Worm (Caenorhabditis elegans): ENCODE results near the gene tag-342.
A peak's percentile ranks its signal among the peaks of the same experiment; 100 is the strongest.

The tag-342 gene

ce11 chrIII:9462785-9463467 lies 5.0 kb upstream of the tag-342 start:
- TF ChIP-seq T22C8.4 (GFP tag; IDR thresholded peaks at IDR 0.05) (no peak), med-1 (GFP tag; optimal IDR thresholded peaks at IDR 0.05; ENCODE audit: insufficient read depth) (peak; percentile 5), tab-1 (GFP tag; IDR thresholded peaks at IDR 0.05) (no peak), ztf-23 (GFP tag; IDR thresholded peaks at IDR 0.05) (no peak), cog-1 (tag; optimal IDR thresholded peaks at IDR 0.05) (no peak), ref-1 (GFP tag; conservative IDR thresholded peaks at IDR 0.05) (no peak)

ce11 chrIII:9465424-9465823 lies 2.5 kb upstream of the tag-342 start, which contains the start of gene B0464.9:
Gene B0464.9, plus strand, starts transcription at chrIII:9465767.
- TF ChIP-seq ztf-23 (GFP tag; IDR thresholded peaks at IDR 0.05) (peak; percentile 43; the same call in 1 of the 2 replicates), ref-1 (GFP tag; conservative IDR thresholded peaks at IDR 0.05) (no peak), cog-1 (tag; optimal IDR thresholded peaks at IDR 0.05) (no peak), tab-1 (GFP tag; IDR thresholded peaks at IDR 0.05) (no peak), T22C8.4 (GFP tag; IDR thresholded peaks at IDR 0.05) (peak; percentile 6; the same call in 1 of the 2 replicates), ztf-29 (GFP tag; IDR thresholded peaks at IDR 0.05) (no peak), med-1 (GFP tag; optimal IDR thresholded peaks at IDR 0.05; ENCODE audit: insufficient read depth) (no peak), flt-1 (GFP tag; IDR thresholded peaks at IDR 0.05) (no peak), klf-2 (GFP tag; conservative IDR thresholded peaks at IDR 0.05) (no peak)

ce11 chrIII:9465865-9466264 lies 2.1 kb upstream of the tag-342 start, which contains the start of gene B0464.6:
Gene B0464.6, minus strand, starts transcription at chrIII:9465965.
- no peak for TF ChIP-seq klf-2 (GFP tag; conservative IDR thresholded peaks at IDR 0.05)

- TF ChIP-seq klf-2 (GFP tag; conservative IDR thresholded peaks at IDR 0.05) (no peak), T22C8.4 (GFP tag; IDR thresholded peaks at IDR 0.05) (peak; percentile 34; the same call in 1 of the 2 replicates)
Measured at ce11 chrIII:9467095-9467494, 862 bp upstream of the tag-342 start, which contains the start of gene baf-1. Gene baf-1, plus strand, starts transcription at chrIII:9467464.

- TF ChIP-seq ztf-29 (GFP tag; IDR thresholded peaks at IDR 0.05) (no peak), ref-1 (GFP tag; conservative IDR thresholded peaks at IDR 0.05) (no peak), T22C8.4 (GFP tag; IDR thresholded peaks at IDR 0.05) (no peak), klf-2 (GFP tag; conservative IDR thresholded peaks at IDR 0.05) (no peak), cog-1 (tag; optimal IDR thresholded peaks at IDR 0.05) (no peak), med-1 (GFP tag; optimal IDR thresholded peaks at IDR 0.05; ENCODE audit: insufficient read depth) (no peak), tab-1 (GFP tag; IDR thresholded peaks at IDR 0.05) (no peak), flt-1 (GFP tag; IDR thresholded peaks at IDR 0.05) (no peak), ztf-23 (GFP tag; IDR thresholded peaks at IDR 0.05) (no peak)
Measured at ce11 chrIII:9471996-9472395, 4.0 kb downstream of the tag-342 start.

- TF ChIP-seq klf-2 (GFP tag; conservative IDR thresholded peaks at IDR 0.05), result no peak
- TF ChIP-seq ref-1 (GFP tag; conservative IDR thresholded peaks at IDR 0.05), result no peak
- no peak for TF ChIP-seq med-1 (GFP tag; optimal IDR thresholded peaks at IDR 0.05; ENCODE audit: insufficient read depth)
- no peak for TF ChIP-seq cog-1 (tag; optimal IDR thresholded peaks at IDR 0.05)
- TF ChIP-seq ztf-29 (GFP tag; IDR thresholded peaks at IDR 0.05), result no peak
- no peak for TF ChIP-seq ztf-23 (GFP tag; IDR thresholded peaks at IDR 0.05)
Measured at ce11 chrIII:9472464-9472863, 4.5 kb downstream of the tag-342 start.

ce11 chrIII:9474501-9474900 lies 6.5 kb downstream of the tag-342 start:
- TF ChIP-seq ztf-29 (GFP tag; IDR thresholded peaks at IDR 0.05) (no peak), med-1 (GFP tag; optimal IDR thresholded peaks at IDR 0.05; ENCODE audit: insufficient read depth) (no peak), klf-2 (GFP tag; conservative IDR thresholded peaks at IDR 0.05) (no peak), cog-1 (tag; optimal IDR thresholded peaks at IDR 0.05) (no peak), T22C8.4 (GFP tag; IDR thresholded peaks at IDR 0.05) (no peak), flt-1 (GFP tag; IDR thresholded peaks at IDR 0.05) (no peak), ztf-23 (GFP tag; IDR thresholded peaks at IDR 0.05) (no peak), tab-1 (GFP tag; IDR thresholded peaks at IDR 0.05) (no peak), ref-1 (GFP tag; conservative IDR thresholded peaks at IDR 0.05) (no peak)

- TF ChIP-seq flt-1 (GFP tag; IDR thresholded peaks at IDR 0.05), result no peak
- no peak for TF ChIP-seq klf-2 (GFP tag; conservative IDR thresholded peaks at IDR 0.05)
- no peak for TF ChIP-seq tab-1 (GFP tag; IDR thresholded peaks at IDR 0.05)
- no peak for TF ChIP-seq ztf-29 (GFP tag; IDR thresholded peaks at IDR 0.05)
- TF ChIP-seq med-1 (GFP tag; optimal IDR thresholded peaks at IDR 0.05; ENCODE audit: insufficient read depth), result no peak
- TF ChIP-seq ztf-23 (GFP tag; IDR thresholded peaks at IDR 0.05), result no peak
- TF ChIP-seq cog-1 (tag; optimal IDR thresholded peaks at IDR 0.05), result no peak
- no peak for TF ChIP-seq ref-1 (GFP tag; conservative IDR thresholded peaks at IDR 0.05)
- TF ChIP-seq T22C8.4 (GFP tag; IDR thresholded peaks at IDR 0.05), result no peak
Measured at ce11 chrIII:9476564-9476963, 8.6 kb downstream of the tag-342 start.

- TF ChIP-seq ztf-29 (GFP tag; IDR thresholded peaks at IDR 0.05) (no peak), klf-2 (GFP tag; conservative IDR thresholded peaks at IDR 0.05) (no peak), ref-1 (GFP tag; conservative IDR thresholded peaks at IDR 0.05) (no peak)
Measured at ce11 chrIII:9482423-9482993, 14.6 kb downstream of the tag-342 start.

- TF ChIP-seq med-1 (GFP tag; optimal IDR thresholded peaks at IDR 0.05; ENCODE audit: insufficient read depth) (no peak), ztf-29 (GFP tag; IDR thresholded peaks at IDR 0.05) (no peak), T22C8.4 (GFP tag; IDR thresholded peaks at IDR 0.05) (no peak), ref-1 (GFP tag; conservative IDR thresholded peaks at IDR 0.05) (no peak), flt-1 (GFP tag; IDR thresholded peaks at IDR 0.05) (no peak), tab-1 (GFP tag; IDR thresholded peaks at IDR 0.05) (no peak), ztf-23 (GFP tag; IDR thresholded peaks at IDR 0.05) (no peak), cog-1 (tag; optimal IDR thresholded peaks at IDR 0.05) (no peak)
Measured at ce11 chrIII:9483716-9484115, 15.8 kb downstream of the tag-342 start.

Data from whole organism, midembryonic.